Worm (Caenorhabditis elegans) whole organism, L2 larva: ENCODE data around the gene D1086.12.

Experiments
- C34F6.9 ChIP-seq: fragments of 150-350 bp; optimal IDR thresholded peaks from 2 replicates; lab custom pipeline; 2014; ENCODE audit warnings: missing biosample characterization, missing genetic modification characterization
- F13H6.1 ChIP-seq: sonication (generic microtip); optimal IDR thresholded peaks from 2 replicates; lab custom pipeline; 2016; ENCODE audit warnings: missing genetic modification characterization, missing compliant biosample characterization
- Y55F3AM.14 ChIP-seq: fragments of 200-800 bp; sonication (Bioruptor generic); optimal IDR thresholded peaks from 2 replicates; lab custom pipeline; 2018; ENCODE audit warnings: mild to moderate bottlenecking, missing genetic modification characterization, missing compliant biosample characterization
- ZK546.5 ChIP-seq: sonication (generic microtip); optimal IDR thresholded peaks from 2 replicates; lab custom pipeline; 2017; ENCODE audit warnings: missing biosample characterization, missing genetic modification characterization
- alr-1 ChIP-seq: fragments of 150-350 bp; optimal IDR thresholded peaks from 2 replicates; lab custom pipeline; 2014; ENCODE audit warnings: missing biosample characterization, missing genetic modification characterization
- ama-1 ChIP-seq: fragments of 150-350 bp; optimal IDR thresholded peaks from 2 replicates; lab custom pipeline; 2018; ENCODE audit warnings: inconsistent platforms
- blmp-1 ChIP-seq: sonication (generic microtip); optimal IDR thresholded peaks from 2 replicates; lab custom pipeline; 2017; ENCODE audit warnings: missing genetic modification characterization, mild to moderate bottlenecking, missing compliant biosample characterization, antibody characterized with exemption, moderate library complexity; ENCODE audit not compliant: insufficient read depth
- ceh-16 ChIP-seq: fragments of 150-350 bp; optimal IDR thresholded peaks from 2 replicates; lab custom pipeline; 2014; ENCODE audit warnings: missing biosample characterization, missing genetic modification characterization
- ceh-82 ChIP-seq: fragments of 150-350 bp; optimal IDR thresholded peaks from 2 replicates; lab custom pipeline; 2014; ENCODE audit warnings: missing biosample characterization, missing genetic modification characterization
- crh-2 ChIP-seq: sonication (generic microtip); optimal IDR thresholded peaks from 2 replicates; lab custom pipeline; 2017; ENCODE audit warnings: missing biosample characterization, missing genetic modification characterization
- dmd-4 ChIP-seq: sonication (generic microtip); optimal IDR thresholded peaks from 2 replicates; lab custom pipeline; 2017; ENCODE audit warnings: missing biosample characterization, missing genetic modification characterization
- elt-3 ChIP-seq: sonication (generic microtip); optimal IDR thresholded peaks from 2 replicates; lab custom pipeline; 2017; ENCODE audit warnings: missing biosample characterization, missing genetic modification characterization
- gmeb-1 ChIP-seq: fragments of 150-350 bp; optimal IDR thresholded peaks from 2 replicates; lab custom pipeline; 2014; ENCODE audit warnings: missing biosample characterization, missing genetic modification characterization
- lin-11 ChIP-seq: fragments of 150-350 bp; sonication (generic microtip); optimal IDR thresholded peaks from 2 replicates; lab custom pipeline; 2014; ENCODE audit warnings: missing biosample characterization, missing genetic modification characterization, inconsistent platforms, mixed read lengths
- lin-13 ChIP-seq: fragments of 150-350 bp; optimal IDR thresholded peaks from 2 replicates; lab custom pipeline; 2014; ENCODE audit warnings: missing biosample characterization, missing genetic modification reagents, missing genetic modification characterization
- mab-5 ChIP-seq: fragments of 150-350 bp; optimal IDR thresholded peaks from 2 replicates; lab custom pipeline; 2014; ENCODE audit warnings: missing biosample characterization, missing genetic modification characterization
- mdl-1 ChIP-seq, 2 experiments: fragments of 150-350 bp in 1 of 2; sonication (generic microtip) in 1 of 2; optimal IDR thresholded peaks; 2 replicates each; lab custom pipeline; 2017; ENCODE audit warnings: missing biosample characterization in 2 of 2, missing genetic modification characterization in 2 of 2
- nhr-11 ChIP-seq: fragments of 150-350 bp; optimal IDR thresholded peaks from 2 replicates; lab custom pipeline; 2014; ENCODE audit warnings: missing biosample characterization, missing genetic modification characterization
- nhr-12 ChIP-seq: fragments of 150-350 bp; optimal IDR thresholded peaks from 2 replicates; lab custom pipeline; 2014; ENCODE audit warnings: missing biosample characterization, missing genetic modification characterization
- nhr-129 ChIP-seq: fragments of 150-350 bp; optimal IDR thresholded peaks from 2 replicates; lab custom pipeline; 2014; ENCODE audit warnings: missing biosample characterization, missing genetic modification characterization
- nhr-21 ChIP-seq: fragments of 150-350 bp; optimal IDR thresholded peaks from 2 replicates; lab custom pipeline; 2014; ENCODE audit warnings: missing biosample characterization, missing genetic modification characterization
- nhr-23 ChIP-seq: fragments of 150-350 bp; optimal IDR thresholded peaks from 2 replicates; lab custom pipeline; 2014; ENCODE audit warnings: missing biosample characterization, missing genetic modification reagents, missing genetic modification characterization
- nhr-6 ChIP-seq: fragments of 150-350 bp; optimal IDR thresholded peaks from 2 replicates; lab custom pipeline; 2014; ENCODE audit warnings: missing biosample characterization, missing genetic modification characterization
- nhr-77 ChIP-seq: fragments of 150-350 bp; optimal IDR thresholded peaks from 2 replicates; lab custom pipeline; 2014; ENCODE audit warnings: missing biosample characterization, missing genetic modification characterization
- peb-1 ChIP-seq: fragments of 150-350 bp; optimal IDR thresholded peaks from 2 replicates; lab custom pipeline; 2014; ENCODE audit warnings: missing biosample characterization, missing genetic modification characterization
- sem-4 ChIP-seq: fragments of 150-350 bp; optimal IDR thresholded peaks from 2 replicates; lab custom pipeline; 2014; ENCODE audit warnings: missing biosample characterization, missing genetic modification reagents, missing genetic modification characterization
- skn-1 ChIP-seq: sonication (generic microtip); optimal IDR thresholded peaks from 2 replicates; lab custom pipeline; 2017; ENCODE audit warnings: missing biosample characterization, missing genetic modification characterization
- sma-3 ChIP-seq: sonication (generic microtip); optimal IDR thresholded peaks from 2 replicates; lab custom pipeline; 2016; ENCODE audit warnings: missing genetic modification reagents, missing genetic modification characterization, missing compliant biosample characterization
- snpc-4 ChIP-seq: fragments of 150-350 bp; optimal IDR thresholded peaks from 2 replicates; lab custom pipeline; 2014; ENCODE audit warnings: missing biosample characterization, missing genetic modification characterization
- unc-55 ChIP-seq: fragments of 150-350 bp; sonication (generic microtip); optimal IDR thresholded peaks from 3 replicates; lab custom pipeline; 2014; ENCODE audit warnings: missing biosample characterization, missing genetic modification reagents, missing genetic modification characterization
- zag-1 ChIP-seq: fragments of 150-350 bp; optimal IDR thresholded peaks from 2 replicates; lab custom pipeline; 2014; ENCODE audit warnings: missing biosample characterization, missing genetic modification characterization
- ztf-11 ChIP-seq: sonication (generic microtip); optimal IDR thresholded peaks from 2 replicates; lab custom pipeline; 2017; ENCODE audit warnings: missing biosample characterization, missing genetic modification characterization

Gene D1086.12

ce11 chrV:14079501-14079900, 21.5 kb upstream of the D1086.12 start, which contains the start of gene D1086.6:
Gene D1086.6, plus strand, starts transcription at chrV:14079801.
- TF ChIP-seq mab-5 (tag; lab: Kevin White, UChicago) (no peak), nhr-11 (tag; lab: Kevin White, UChicago) (no peak), nhr-6 (tag; lab: Kevin White, UChicago) (no peak), lin-13 (GFP tag; lab: Kevin White, UChicago) (no peak), sem-4 (tag; lab: Kevin White, UChicago) (no peak), ceh-82 (no peak)

DNA sequence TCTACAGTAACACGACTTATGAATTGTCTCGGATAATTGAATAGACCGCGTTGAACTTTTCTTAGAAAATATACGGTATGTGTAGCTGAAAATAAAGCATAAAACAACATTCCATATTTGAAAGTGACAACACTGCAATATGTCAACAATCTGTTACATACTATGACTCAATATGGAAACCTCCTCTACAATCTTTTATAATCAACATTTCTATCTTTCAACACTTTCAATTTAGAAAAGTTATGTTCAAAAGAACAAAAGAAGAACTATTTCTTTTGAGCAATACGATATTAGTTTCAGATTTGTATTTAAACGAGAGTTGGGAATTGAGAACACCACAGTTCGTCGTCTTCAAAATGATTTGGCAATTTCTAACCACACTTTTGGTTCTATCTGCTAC, 18.5 kb upstream of the D1086.12 start, which contains the start of gene D1086.10:
TSS of gene D1086.10 (plus strand) at position 301 of the 400 bp plus-strand sequence.
- TF ChIP-seq mdl-1 (tag; optimal IDR thresholded peaks at IDR 0.05; lab: Kevin White, UChicago) (no peak), crh-2 (tag; lab: Kevin White, UChicago) (no peak), nhr-77 (tag; lab: Kevin White, UChicago) (no peak), zag-1 (no peak), ceh-16 (tag; lab: Kevin White, UChicago) (no peak), nhr-21 (tag; lab: Kevin White, UChicago) (no peak), nhr-12 (tag; lab: Kevin White, UChicago) (no peak), skn-1 (tag; lab: Kevin White, UChicago) (no peak), peb-1 (tag; lab: Kevin White, UChicago) (no peak)

DNA sequence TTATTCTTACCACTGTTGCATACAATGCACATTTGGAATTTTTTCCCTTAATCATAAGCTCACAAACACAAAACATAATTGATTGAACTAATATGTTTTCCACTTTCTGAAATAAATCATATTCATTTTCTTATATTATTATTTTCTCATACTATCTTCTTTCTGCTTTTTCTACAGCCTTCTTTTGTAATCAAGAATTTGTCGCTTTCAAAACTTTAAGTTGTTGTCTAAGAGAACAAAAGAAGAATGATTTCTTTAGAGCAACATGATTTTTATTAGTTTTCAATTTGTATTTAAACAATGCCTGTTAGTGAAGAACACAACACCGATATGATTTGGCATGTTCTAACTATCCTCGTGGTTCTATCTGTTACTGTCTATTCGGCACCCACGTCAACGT, 17.0 kb upstream of the D1086.12 start, which contains the start of gene D1086.7:
TSS of gene D1086.7 (plus strand) at position 301 of the 400 bp plus-strand sequence.
- no peak for TF ChIP-seq F13H6.1 (tag; lab: Kevin White, UChicago)
- no peak for TF ChIP-seq zag-1
- TF ChIP-seq nhr-129: no peak
- TF ChIP-seq dmd-4 (tag; lab: Kevin White, UChicago): no peak
- TF ChIP-seq ceh-16 (tag; lab: Kevin White, UChicago): no peak
- TF ChIP-seq lin-11: no peak
- TF ChIP-seq, all 48 proteins: peak for 0

DNA sequence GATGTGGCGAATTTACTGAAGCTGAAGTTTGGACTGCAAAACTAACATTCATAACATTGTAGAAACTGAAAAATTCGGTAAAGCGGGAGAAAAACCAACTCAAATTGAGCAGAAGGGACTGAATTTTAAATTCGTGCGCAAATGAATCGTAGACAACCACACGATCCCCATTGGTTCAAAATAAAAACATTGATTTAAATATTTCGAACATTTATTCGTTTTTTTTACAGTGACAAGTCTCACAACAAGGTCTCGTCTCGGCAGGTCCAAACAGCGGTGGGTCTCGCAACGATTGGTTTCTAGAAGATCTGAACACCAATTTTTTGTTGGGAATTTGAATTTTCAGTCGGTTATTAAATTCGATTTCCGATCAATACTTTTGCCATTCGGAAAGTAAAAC, 15.4 kb upstream of the D1086.12 start, which contains the start of gene D1086.18:
TSS of gene D1086.18 (plus strand) at position 301 of the 400 bp plus-strand sequence.
- TF ChIP-seq sma-3 (GFP tag; lab: Kevin White, UChicago) (no peak), zag-1 (no peak), unc-55 (GFP tag; lab: Kevin White, UChicago) (no peak), ceh-16 (tag; lab: Kevin White, UChicago) (no peak), nhr-23 (tag; lab: Kevin White, UChicago) (no peak), blmp-1 (tag; lab: Kevin White, UChicago) (no peak), elt-3 (tag; lab: Kevin White, UChicago) (no peak), ZK546.5 (tag; lab: Kevin White, UChicago) (no peak), lin-11 (no peak), C34F6.9 (tag; lab: Kevin White, UChicago) (no peak), ama-1 (lab: Kevin White, UChicago) (no peak), mab-5 (tag; lab: Kevin White, UChicago) (no peak), snpc-4 (tag; lab: Kevin White, UChicago) (no peak), nhr-129 (no peak), Y55F3AM.14 (GFP tag; lab: Kevin White, UChicago) (no peak), mdl-1 (tag; optimal IDR thresholded peaks at IDR 0.05; lab: Kevin White, UChicago) (no peak)

- TF ChIP-seq ztf-11 (tag; lab: Kevin White, UChicago) (no peak), alr-1 (no peak), snpc-4 (tag; lab: Kevin White, UChicago) (no peak), nhr-129 (no peak)
- TF ChIP-seq, all 48 proteins: peak for 0
Measured at ce11 chrV:14088051-14088450, 12.9 kb upstream of the D1086.12 start, which contains the start of gene D1086.19. Gene D1086.19, plus strand, starts transcription at chrV:14088351.

ce11 chrV:14090309-14090967, 10.5 kb upstream of the D1086.12 start, which contains the start of the genes D1086.5 and him-5:
Gene D1086.5, minus strand, starts transcription at chrV:14090359.
Gene him-5, plus strand, starts transcription at chrV:14090426.
- TF ChIP-seq gmeb-1 (tag; lab: Kevin White, UChicago) (no peak), lin-11 (no peak), nhr-77 (tag; lab: Kevin White, UChicago) (no peak), skn-1 (tag; lab: Kevin White, UChicago) (no peak)
